Fruit fly (Drosophila melanogaster) whole organism, embryonic: ENCODE data around the gene Karybeta3.

ENCODE experiments used
- ATbp ChIP-seq: fragments of 200-800 bp; sonication (Bioruptor generic); optimal IDR thresholded peaks from 2 replicates; lab custom pipeline; 2017; ENCODE audit warnings: missing biosample characterization, mild to moderate bottlenecking, missing genetic modification characterization, missing genetic modification reagents
- Asciz ChIP-seq: fragments of 200-800 bp; sonication (Bioruptor generic); optimal IDR thresholded peaks from 2 replicates; lab custom pipeline; 2017; ENCODE audit warnings: missing biosample characterization, mild to moderate bottlenecking, missing genetic modification characterization, missing genetic modification reagents
- CG1024 ChIP-seq: fragments of 200-800 bp; sonication (Bioruptor generic); IDR thresholded peaks from 2 replicates; pipeline ENCODE4 v1.3.6; 2022; ENCODE audit warnings: missing biosample characterization, missing genetic modification characterization
- CG11560 ChIP-seq: fragments of 200-800 bp; sonication (Bioruptor generic); IDR thresholded peaks from 3 replicates; pipeline ENCODE4 v1.3.6; 2022; ENCODE audit warnings: missing biosample characterization, missing genetic modification characterization
- CG11723 ChIP-seq: fragments of 200-800 bp; sonication (Bioruptor generic); optimal IDR thresholded peaks from 2 replicates; lab custom pipeline; 2017; ENCODE audit warnings: missing biosample characterization, mild to moderate bottlenecking, missing genetic modification characterization
- CG12155 ChIP-seq: fragments of 200-800 bp; sonication (Bioruptor generic); optimal IDR thresholded peaks from 3 replicates; lab custom pipeline; 2016; ENCODE audit warnings: missing biosample characterization, missing genetic modification characterization
- CG12391 ChIP-seq: fragments of 200-800 bp; sonication (Bioruptor generic); optimal IDR thresholded peaks from 3 replicates; lab custom pipeline; 2018; ENCODE audit warnings: missing biosample characterization, mild to moderate bottlenecking, missing genetic modification characterization, moderate library complexity
- CG16779 ChIP-seq: fragments of 200-800 bp; sonication (Bioruptor generic); IDR thresholded peaks from 2 replicates; pipeline ENCODE4 v1.3.6; 2022; ENCODE audit warnings: missing biosample characterization, missing genetic modification characterization
- CG2129 ChIP-seq: fragments of 200-800 bp; sonication (Bioruptor generic); IDR thresholded peaks from 2 replicates; pipeline ENCODE4 v1.3.6; 2022; ENCODE audit warnings: missing biosample characterization, missing genetic modification characterization; ENCODE audit not compliant: partially characterized antibody
- CG7745 ChIP-seq: fragments of 200-800 bp; sonication (Bioruptor generic); optimal IDR thresholded peaks from 2 replicates; lab custom pipeline; 2018; ENCODE audit warnings: missing biosample characterization, mild to moderate bottlenecking, missing genetic modification characterization, moderate library complexity
- CG7963 ChIP-seq: fragments of 200-800 bp; sonication (Bioruptor generic); IDR thresholded peaks from 3 replicates; pipeline ENCODE4 v1.3.6; 2022; ENCODE audit warnings: missing biosample characterization, missing genetic modification characterization; ENCODE audit not compliant: partially characterized antibody
- CTCF ChIP-seq: fragments of 200-800 bp; sonication (Bioruptor generic); optimal IDR thresholded peaks from 2 replicates; lab custom pipeline; 2017; ENCODE audit warnings: missing biosample characterization, mild to moderate bottlenecking, missing genetic modification characterization, moderate library complexity
- Dad ChIP-seq: fragments of 200-800 bp; sonication (Bioruptor generic); optimal IDR thresholded peaks from 3 replicates; lab custom pipeline; 2016; ENCODE audit warnings: missing biosample characterization, missing genetic modification characterization
- HLHmδ ChIP-seq: fragments of 200-800 bp; sonication (Bioruptor generic); optimal IDR thresholded peaks from 2 replicates; lab custom pipeline; 2018; ENCODE audit warnings: missing biosample characterization, mild to moderate bottlenecking, missing genetic modification characterization, moderate library complexity
- Hr3 ChIP-seq: fragments of 200-800 bp; sonication (Bioruptor generic); optimal IDR thresholded peaks from 3 replicates; lab custom pipeline; 2016; ENCODE audit warnings: missing biosample characterization, missing genetic modification characterization
- Mrtf ChIP-seq: fragments of 200-800 bp; sonication (Bioruptor generic); IDR thresholded peaks from 3 replicates; pipeline ENCODE4 v1.3.6; 2022; ENCODE audit warnings: missing biosample characterization, missing genetic modification characterization
- Pdp1 ChIP-seq, 2 experiments: fragments of 200-800 bp; sonication (Bioruptor generic); optimal IDR thresholded peaks; 3 replicates each; lab custom pipeline; 2016; ENCODE audit warnings: missing biosample characterization in 2 of 2, missing genetic modification characterization in 2 of 2, mild to moderate bottlenecking in 1 of 2, moderate library complexity in 1 of 2
- chinmo ChIP-seq: fragments of 200-800 bp; sonication (Bioruptor generic); IDR thresholded peaks from 4 replicates; pipeline ENCODE4 v1.3.6; 2022; ENCODE audit warnings: missing biosample characterization, missing genetic modification characterization; ENCODE audit not compliant: partially characterized antibody
- croc ChIP-seq: fragments of 200-800 bp; sonication (Bioruptor generic); conservative IDR thresholded peaks from 3 replicates; pipeline ENCODE4 v1.3.6; 2022; ENCODE audit warnings: missing biosample characterization, missing genetic modification characterization
- her ChIP-seq: fragments of 200-800 bp; sonication (Bioruptor generic); optimal IDR thresholded peaks from 2 replicates; lab custom pipeline; 2016; ENCODE audit warnings: missing biosample characterization, missing genetic modification characterization
- luna ChIP-seq: fragments of 200-800 bp; sonication (Bioruptor generic); optimal IDR thresholded peaks from 2 replicates; lab custom pipeline; 2016; ENCODE audit warnings: missing biosample characterization, missing genetic modification characterization
- mirr ChIP-seq: fragments of 200-800 bp; sonication (Bioruptor generic); optimal IDR thresholded peaks from 3 replicates; lab custom pipeline; 2018; ENCODE audit warnings: missing biosample characterization, mild to moderate bottlenecking, missing genetic modification characterization
- peb ChIP-seq: fragments of 200-800 bp; sonication (Bioruptor generic); IDR thresholded peaks from 2 replicates; pipeline ENCODE4 v1.3.6; 2022; ENCODE audit warnings: missing biosample characterization, missing genetic modification characterization
- sens ChIP-seq: fragments of 200-800 bp; sonication (Bioruptor generic); peaks from one replicate; lab custom pipeline; 2016; ENCODE audit warnings: missing biosample characterization, missing genetic modification characterization
- tna ChIP-seq: fragments of 200-800 bp; sonication (Bioruptor generic); IDR thresholded peaks from 2 replicates; pipeline ENCODE4 v1.3.6; 2022; ENCODE audit warnings: missing biosample characterization, missing genetic modification characterization; ENCODE audit not compliant: partially characterized antibody
- zen2 ChIP-seq: fragments of 200-800 bp; sonication (Bioruptor generic); IDR thresholded peaks from 3 replicates; pipeline ENCODE4 v1.3.6; 2022; ENCODE audit warnings: missing biosample characterization, missing genetic modification characterization; ENCODE audit not compliant: partially characterized antibody

Gene Karybeta3

dm6 chr3R:4690508-4690907, 41.5 kb downstream of the Karybeta3 start, which contains the start of gene CG33927:
TSS of gene CG33927 (minus strand) at chr3R:4690608.
- TF ChIP-seq chinmo (GFP tag; lab: Robert Waterston, UW) (no peak), Mrtf (GFP tag; lab: Robert Waterston, UW) (no peak), croc (GFP tag; lab: Robert Waterston, UW) (no peak)

DNA sequence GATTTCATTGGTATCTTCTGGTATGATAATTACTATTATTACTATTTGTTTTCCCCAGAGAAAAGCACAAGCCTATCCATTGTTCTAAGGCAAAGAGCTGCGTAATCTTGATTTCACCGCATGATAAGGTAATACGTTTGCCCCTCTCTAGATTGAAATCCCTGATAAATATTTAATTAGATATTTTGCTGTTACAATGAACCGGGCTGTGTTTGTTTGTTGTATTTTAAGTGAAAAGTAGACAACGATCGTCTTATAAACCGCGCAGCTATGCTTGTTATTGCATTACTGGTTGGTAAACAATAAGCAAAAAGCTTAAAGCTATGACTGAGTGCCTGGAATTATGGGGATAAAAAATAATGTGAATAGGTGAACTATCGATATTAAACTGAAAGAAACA, 45.8 kb downstream of the Karybeta3 start:
- TF ChIP-seq tna (GFP tag; lab: Robert Waterston, UW) = no peak
- no peak for TF ChIP-seq zen2 (GFP tag; lab: Robert Waterston, UW)
- TF ChIP-seq CG16779 (GFP tag; lab: Robert Waterston, UW) = no peak
- TF ChIP-seq CG11723 (GFP tag; lab: Kevin White, UChicago) = no peak
- no peak for TF ChIP-seq peb (GFP tag; lab: Robert Waterston, UW)
- TF ChIP-seq ATbp (GFP tag; lab: Kevin White, UChicago) = peak; percentile 35
- TF ChIP-seq CG2129 = no peak
- TF ChIP-seq CG12155 (GFP tag; lab: Kevin White, UChicago) = no peak
- no peak for TF ChIP-seq HLHmδ
- no peak for TF ChIP-seq CG11560 (tag; lab: Robert Waterston, UW)
- TF ChIP-seq Asciz (GFP tag; lab: Kevin White, UChicago) = peak; percentile 11
- no peak for TF ChIP-seq CG12391
- no peak for TF ChIP-seq her (GFP tag; lab: Kevin White, UChicago)
- no peak for TF ChIP-seq luna (GFP tag; lab: Kevin White, UChicago)
- no peak for TF ChIP-seq Pdp1 (GFP tag; optimal IDR thresholded peaks at IDR 0.05; lab: Kevin White, UChicago)
- peak; percentile 1 for TF ChIP-seq CTCF
- no peak for TF ChIP-seq CG1024 (GFP tag; lab: Robert Waterston, UW)
- no peak for TF ChIP-seq CG7963 (GFP tag; lab: Robert Waterston, UW)
- peak; percentile 63 for TF ChIP-seq sens (GFP tag; lab: Kevin White, UChicago)
- TF ChIP-seq CG7745 = no peak
- no peak for TF ChIP-seq Dad (GFP tag; lab: Kevin White, UChicago)
- TF ChIP-seq mirr (GFP tag; lab: Kevin White, UChicago) = no peak
- no peak for TF ChIP-seq Hr3 (GFP tag; lab: Kevin White, UChicago)
